Fruit fly (Drosophila melanogaster) whole organism, embryonic: ENCODE data around the gene Galphai.

Experiments
- Asciz ChIP-seq: fragments of 200-800 bp; sonication (Bioruptor generic); optimal IDR thresholded peaks from 2 replicates; lab custom pipeline; 2017; ENCODE audit warnings: missing biosample characterization, mild to moderate bottlenecking, missing genetic modification characterization, missing genetic modification reagents
- BtbVII ChIP-seq: fragments of 200-800 bp; sonication (Bioruptor generic); optimal IDR thresholded peaks from 3 replicates; lab custom pipeline; 2017; ENCODE audit warnings: missing biosample characterization, mild to moderate bottlenecking, missing genetic modification characterization
- CG10209 ChIP-seq: fragments of 200-800 bp; sonication (Bioruptor generic); optimal IDR thresholded peaks from 3 replicates; lab custom pipeline; 2017; ENCODE audit warnings: missing biosample characterization, mild to moderate bottlenecking, missing genetic modification characterization, missing genetic modification reagents
- CG10431 ChIP-seq: fragments of 200-800 bp; sonication (Bioruptor generic); optimal IDR thresholded peaks from 3 replicates; lab custom pipeline; 2018; ENCODE audit warnings: missing biosample characterization, mild to moderate bottlenecking, missing genetic modification characterization
- CG11085 ChIP-seq: fragments of 200-800 bp; sonication (Bioruptor generic); IDR thresholded peaks from 2 replicates; pipeline ENCODE4 v1.3.6; 2022; ENCODE audit warnings: missing biosample characterization, missing genetic modification characterization
- CG11504 ChIP-seq: fragments of 200-800 bp; sonication (Bioruptor generic); optimal IDR thresholded peaks from 3 replicates; lab custom pipeline; 2019; ENCODE audit warnings: missing biosample characterization, mild to moderate bottlenecking, missing genetic modification characterization, moderate library complexity
- CG11696 ChIP-seq: fragments of 200-800 bp; sonication (Bioruptor generic); IDR thresholded peaks from 2 replicates; pipeline ENCODE4 v1.3.6; 2022; ENCODE audit warnings: missing biosample characterization, missing genetic modification characterization
- CG12769 ChIP-seq: fragments of 200-800 bp; sonication (Bioruptor generic); optimal IDR thresholded peaks from 2 replicates; lab custom pipeline; 2019; ENCODE audit warnings: missing biosample characterization, mild to moderate bottlenecking, missing genetic modification characterization, moderate library complexity
- CG14050 ChIP-seq: fragments of 200-800 bp; sonication (Bioruptor generic); IDR thresholded peaks from 3 replicates; pipeline ENCODE4 v1.3.6; 2022; ENCODE audit warnings: missing biosample characterization, missing genetic modification characterization
- CG14710 ChIP-seq: fragments of 200-800 bp; sonication (Bioruptor generic); optimal IDR thresholded peaks from 3 replicates; lab custom pipeline; 2019; ENCODE audit warnings: missing biosample characterization, mild to moderate bottlenecking, missing genetic modification characterization, moderate library complexity
- CG17186 ChIP-seq: fragments of 200-800 bp; sonication (Bioruptor generic); optimal IDR thresholded peaks from 3 replicates; lab custom pipeline; 2017; ENCODE audit warnings: missing biosample characterization, missing genetic modification reagents, missing genetic modification characterization
- CG17568 ChIP-seq: fragments of 200-800 bp; sonication (Bioruptor generic); optimal IDR thresholded peaks from 2 replicates; lab custom pipeline; 2018; ENCODE audit warnings: missing biosample characterization, mild to moderate bottlenecking, missing genetic modification characterization, moderate library complexity
- CG2120 ChIP-seq: fragments of 200-800 bp; sonication (Bioruptor generic); optimal IDR thresholded peaks from 3 replicates; lab custom pipeline; 2016; ENCODE audit warnings: missing biosample characterization, missing genetic modification characterization
- CG2875 ChIP-seq: fragments of 200-800 bp; sonication (Bioruptor generic); optimal IDR thresholded peaks from 2 replicates; lab custom pipeline; 2017; ENCODE audit warnings: missing biosample characterization, mild to moderate bottlenecking, missing genetic modification characterization, missing genetic modification reagents
- CG31365 ChIP-seq: fragments of 200-800 bp; sonication (Bioruptor generic); optimal IDR thresholded peaks from 2 replicates; lab custom pipeline; 2018; ENCODE audit warnings: missing biosample characterization, mild to moderate bottlenecking, missing genetic modification characterization
- CG32767 ChIP-seq: fragments of 200-800 bp; sonication (Bioruptor generic); IDR thresholded peaks from 2 replicates; pipeline ENCODE4 v1.3.6; 2022; ENCODE audit warnings: missing biosample characterization, missing genetic modification characterization
- CG3838 ChIP-seq: fragments of 200-800 bp; sonication (Bioruptor generic); optimal IDR thresholded peaks from 3 replicates; lab custom pipeline; 2016; ENCODE audit warnings: missing biosample characterization, missing genetic modification characterization
- CG4424 ChIP-seq: fragments of 200-800 bp; sonication (Bioruptor generic); optimal IDR thresholded peaks from 3 replicates; lab custom pipeline; 2016; ENCODE audit warnings: missing biosample characterization, missing genetic modification characterization
- CG5245 ChIP-seq: fragments of 200-800 bp; sonication (Bioruptor generic); optimal IDR thresholded peaks from 3 replicates; lab custom pipeline; 2016; ENCODE audit warnings: missing biosample characterization, missing genetic modification characterization
- CG7556 ChIP-seq: fragments of 200-800 bp; sonication (Bioruptor generic); optimal IDR thresholded peaks from 2 replicates; lab custom pipeline; 2017; ENCODE audit warnings: missing biosample characterization, mild to moderate bottlenecking, missing genetic modification characterization
- CG7839 ChIP-seq: fragments of 200-800 bp; sonication (Bioruptor generic); optimal IDR thresholded peaks from 3 replicates; lab custom pipeline; 2018; ENCODE audit warnings: missing biosample characterization, mild to moderate bottlenecking, missing genetic modification characterization, moderate library complexity
- CG8359 ChIP-seq: fragments of 200-800 bp; sonication (Bioruptor generic); optimal IDR thresholded peaks from 2 replicates; lab custom pipeline; 2017; ENCODE audit warnings: missing biosample characterization, mild to moderate bottlenecking, missing genetic modification characterization, borderline replicate concordance
- CG8924 ChIP-seq: fragments of 200-800 bp; optimal IDR thresholded peaks from 3 replicates; lab custom pipeline; 2019; ENCODE audit warnings: missing biosample characterization, mild to moderate bottlenecking, missing genetic modification characterization, moderate library complexity
- CG9437 ChIP-seq: fragments of 200-800 bp; sonication (Bioruptor generic); optimal IDR thresholded peaks from 2 replicates; lab custom pipeline; 2018; ENCODE audit warnings: missing biosample characterization, mild to moderate bottlenecking, missing genetic modification characterization
- Camta ChIP-seq: fragments of 200-800 bp; sonication (Bioruptor generic); optimal IDR thresholded peaks from 2 replicates; lab custom pipeline; 2016; ENCODE audit warnings: missing biosample characterization, missing genetic modification characterization
- Chrac-16 ChIP-seq: fragments of 200-800 bp; sonication (Bioruptor generic); optimal IDR thresholded peaks from 3 replicates; lab custom pipeline; 2016; ENCODE audit warnings: missing biosample characterization, missing genetic modification characterization
- Dip3 ChIP-seq: fragments of 200-800 bp; sonication (Bioruptor generic); optimal IDR thresholded peaks from 3 replicates; lab custom pipeline; 2016; ENCODE audit warnings: missing biosample characterization, missing genetic modification characterization
- Fer2 ChIP-seq: fragments of 200-800 bp; sonication (Bioruptor generic); optimal IDR thresholded peaks from 2 replicates; lab custom pipeline; 2018; ENCODE audit warnings: missing biosample characterization, mild to moderate bottlenecking, missing genetic modification characterization, moderate library complexity
- Gsc ChIP-seq: fragments of 200-800 bp; sonication (Bioruptor generic); IDR thresholded peaks from 2 replicates; pipeline ENCODE4 v1.3.6; 2022; ENCODE audit warnings: missing biosample characterization, missing genetic modification characterization
- H2.0 ChIP-seq: fragments of 200-800 bp; sonication (Bioruptor generic); IDR thresholded peaks from 2 replicates; pipeline ENCODE4 v1.3.6; 2022; ENCODE audit warnings: missing biosample characterization, missing genetic modification characterization
- MTF-1 ChIP-seq: fragments of 200-800 bp; sonication (Bioruptor generic); optimal IDR thresholded peaks from 2 replicates; lab custom pipeline; 2018; ENCODE audit warnings: missing biosample characterization, mild to moderate bottlenecking, missing genetic modification characterization, borderline replicate concordance
- NC2β ChIP-seq: fragments of 200-800 bp; sonication (Bioruptor generic); optimal IDR thresholded peaks from 2 replicates; lab custom pipeline; 2016; ENCODE audit warnings: missing biosample characterization, missing genetic modification characterization
- PHDP ChIP-seq: fragments of 200-800 bp; sonication (Bioruptor generic); optimal IDR thresholded peaks from 3 replicates; lab custom pipeline; 2018; ENCODE audit warnings: missing biosample characterization, mild to moderate bottlenecking, missing genetic modification characterization, moderate library complexity
- Spps ChIP-seq: fragments of 200-800 bp; sonication (Bioruptor generic); optimal IDR thresholded peaks from 2 replicates; lab custom pipeline; 2018; ENCODE audit warnings: missing biosample characterization, mild to moderate bottlenecking, missing genetic modification characterization
- amos ChIP-seq: fragments of 200-800 bp; sonication (Bioruptor generic); IDR thresholded peaks from 2 replicates; pipeline ENCODE4 v1.3.6; 2022; ENCODE audit warnings: missing biosample characterization, missing genetic modification characterization; ENCODE audit not compliant: partially characterized antibody
- az2 ChIP-seq: fragments of 200-800 bp; sonication (Bioruptor generic); optimal IDR thresholded peaks from 3 replicates; lab custom pipeline; 2016; ENCODE audit warnings: missing biosample characterization, missing genetic modification characterization
- btn ChIP-seq: fragments of 200-800 bp; sonication (Bioruptor generic); optimal IDR thresholded peaks from 2 replicates; lab custom pipeline; 2016; ENCODE audit warnings: missing biosample characterization, missing genetic modification characterization
- cad ChIP-seq: fragments of >200 bp; optimal IDR thresholded peaks from 2 replicates; lab custom pipeline; 2017; ENCODE audit warnings: missing biosample characterization, missing genetic modification characterization
- chn ChIP-seq: fragments of 200-800 bp; sonication (Bioruptor generic); optimal IDR thresholded peaks from 2 replicates; lab custom pipeline; 2016; ENCODE audit warnings: missing biosample characterization, missing genetic modification characterization
- ftz-f1 ChIP-seq: fragments of 200-800 bp; sonication (Bioruptor generic); optimal IDR thresholded peaks from 2 replicates; lab custom pipeline; 2016; ENCODE audit warnings: missing biosample characterization, missing genetic modification characterization
- gcm ChIP-seq: fragments of 200-800 bp; sonication (Bioruptor generic); optimal IDR thresholded peaks from 2 replicates; lab custom pipeline; 2019; ENCODE audit warnings: missing biosample characterization, mild to moderate bottlenecking, missing genetic modification characterization, moderate library complexity
- nerfin-1 ChIP-seq: fragments of 200-800 bp; sonication (Bioruptor generic); optimal IDR thresholded peaks from 3 replicates; lab custom pipeline; 2019; ENCODE audit warnings: missing biosample characterization, mild to moderate bottlenecking, missing genetic modification characterization, moderate library complexity
- nom ChIP-seq: fragments of 200-800 bp; sonication (Bioruptor generic); optimal IDR thresholded peaks from 2 replicates; lab custom pipeline; 2017; ENCODE audit warnings: missing biosample characterization, missing genetic modification characterization, mild to moderate bottlenecking, moderate library complexity, missing genetic modification reagents
- odd ChIP-seq: fragments of 200-800 bp; sonication (Bioruptor generic); optimal IDR thresholded peaks from 2 replicates; lab custom pipeline; 2017; ENCODE audit warnings: missing biosample characterization, mild to moderate bottlenecking, missing genetic modification characterization
- pnt ChIP-seq: fragments of 200-800 bp; sonication (Bioruptor generic); optimal IDR thresholded peaks from 3 replicates; lab custom pipeline; 2016; ENCODE audit warnings: missing biosample characterization, missing genetic modification characterization
- sima ChIP-seq: fragments of 200-800 bp; sonication (Bioruptor generic); optimal IDR thresholded peaks from 2 replicates; lab custom pipeline; 2016; ENCODE audit warnings: missing biosample characterization, missing genetic modification characterization
- slbo ChIP-seq: fragments of 200-800 bp; sonication (Bioruptor generic); IDR thresholded peaks from 2 replicates; pipeline ENCODE4 v1.3.6; 2022; ENCODE audit warnings: missing biosample characterization, missing genetic modification characterization
- tap ChIP-seq: fragments of 200-800 bp; optimal IDR thresholded peaks from 3 replicates; lab custom pipeline; 2019; ENCODE audit warnings: missing biosample characterization, mild to moderate bottlenecking, missing genetic modification characterization, moderate library complexity
- tio ChIP-seq: fragments of 200-800 bp; sonication (Bioruptor generic); optimal IDR thresholded peaks from 2 replicates; lab custom pipeline; 2017; ENCODE audit warnings: missing biosample characterization, missing genetic modification characterization, inconsistent platforms
- ttk ChIP-seq: fragments of 200-800 bp; sonication (Bioruptor generic); IDR thresholded peaks from 2 replicates; pipeline ENCODE4 v2.1.2; 2022; ENCODE audit warnings: missing biosample characterization, missing genetic modification characterization

Gene Galphai

DNA sequence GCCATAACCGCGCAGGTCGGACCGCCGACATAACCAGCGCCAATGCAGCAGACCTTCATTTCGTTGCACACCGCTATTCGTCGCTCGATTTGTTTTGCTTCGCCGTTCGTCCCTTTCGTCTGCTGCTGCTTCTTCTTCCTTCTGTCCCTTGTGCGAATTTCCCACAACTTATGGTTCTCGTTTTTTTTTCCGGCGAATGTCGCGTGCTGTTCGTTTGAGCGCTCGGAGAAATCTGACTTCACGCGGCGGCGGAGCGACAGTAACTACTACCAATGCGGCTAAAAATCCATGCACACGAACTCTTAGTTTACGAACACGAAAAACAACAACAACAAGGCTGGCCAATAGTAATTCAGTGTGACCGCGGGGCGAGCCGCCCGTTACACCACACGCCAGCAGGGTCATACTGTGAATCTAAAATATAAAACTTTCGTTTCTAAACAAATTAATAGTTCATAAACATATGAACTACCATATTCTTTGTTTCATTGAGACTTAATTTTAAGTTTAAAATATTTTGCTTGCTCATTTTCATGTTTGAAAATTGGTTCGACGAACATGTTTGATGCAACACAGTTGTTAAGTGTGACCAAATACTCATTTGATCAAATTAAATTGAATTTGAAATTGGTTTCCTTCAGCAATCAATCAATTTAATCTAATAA lies 15.2 kb downstream of the Galphai start, which contains the start of gene sgl (continued):
- TF ChIP-seq CG8924 (tag; lab: Kevin White, UChicago) (peak; percentile 36), slbo (GFP tag; lab: Robert Waterston, UW) (peak; percentile 48), CG8359 (GFP tag; lab: Kevin White, UChicago) (no peak), nerfin-1 (tag; lab: Kevin White, UChicago) (peak; percentile 78), CG17186 (GFP tag; lab: Kevin White, UChicago) (no peak), CG14710 (tag; lab: Kevin White, UChicago) (peak; percentile 63), btn (no peak), CG12769 (no peak), amos (peak; percentile 58; the same call in 1 of the 2 replicates), CG5245 (GFP tag; lab: Kevin White, UChicago) (no peak), Camta (peak; percentile 56), CG7839 (tag; lab: Kevin White, UChicago) (peak; percentile 26), CG17568 (GFP tag; lab: Kevin White, UChicago) (peak; percentile 42), cad (no peak), BtbVII (GFP tag; lab: Kevin White, UChicago) (peak; percentile 66), NC2β (GFP tag; lab: Kevin White, UChicago) (peak; percentile 22), CG11696 (no peak), CG11085 (GFP tag; lab: Robert Waterston, UW) (no peak), Dip3 (GFP tag; lab: Kevin White, UChicago) (peak; percentile 16), tio (GFP tag; lab: Kevin White, UChicago) (no peak), ftz-f1 (GFP tag; lab: Kevin White, UChicago) (peak; percentile 71), chn (GFP tag; lab: Kevin White, UChicago) (peak; percentile 43), CG10431 (GFP tag; lab: Kevin White, UChicago) (no peak), CG14050 (GFP tag; lab: Robert Waterston, UW) (no peak), CG11504 (tag; lab: Kevin White, UChicago) (peak; percentile 44), Asciz (GFP tag; lab: Kevin White, UChicago) (no peak), ttk (no peak), PHDP (tag; lab: Kevin White, UChicago) (peak; percentile 37), CG10209 (GFP tag; lab: Kevin White, UChicago) (no peak), CG32767 (no peak), Gsc (no peak), H2.0 (GFP tag; lab: Robert Waterston, UW) (no peak), CG2875 (no peak), CG31365 (tag; lab: Kevin White, UChicago) (no peak), MTF-1 (GFP tag; lab: Kevin White, UChicago) (peak; percentile 56), pnt (GFP tag; lab: Kevin White, UChicago) (no peak), az2 (GFP tag; lab: Kevin White, UChicago) (peak; percentile 20), CG4424 (GFP tag; lab: Kevin White, UChicago) (peak; percentile 19), CG9437 (GFP tag; lab: Kevin White, UChicago) (no peak), Spps (tag; lab: Kevin White, UChicago) (no peak), sima (GFP tag; lab: Kevin White, UChicago) (no peak), tap (no peak), CG7556 (no peak), odd (GFP tag; lab: Kevin White, UChicago) (no peak), nom (peak; percentile 84), CG2120 (GFP tag; lab: Kevin White, UChicago) (peak; percentile 51), CG3838 (GFP tag; lab: Kevin White, UChicago) (peak; percentile 7), gcm (GFP tag; lab: Kevin White, UChicago) (peak; percentile 56), Fer2 (tag; lab: Kevin White, UChicago) (no peak), Chrac-16 (GFP tag; lab: Kevin White, UChicago) (no peak)
